Fruit fly (Drosophila melanogaster) whole organism: ENCODE measurements around the gene RpL34a.
A peak's percentile ranks its signal among the peaks of the same experiment; 100 is the strongest.

Experiments
- CG8478 ChIP-seq: fragments of >200 bp; optimal IDR thresholded peaks from 2 replicates; lab custom pipeline; 2018; ENCODE audit warnings: inconsistent platforms
- Dll ChIP-seq: fragments of >200 bp; optimal IDR thresholded peaks from 2 replicates; lab custom pipeline; 2017
- EcR ChIP-seq, 2 experiments: fragments of >200 bp; optimal IDR thresholded peaks; 2 replicates each; lab custom pipeline; 2017; ENCODE audit warnings: missing biosample characterization in 2 of 2, missing genetic modification characterization in 2 of 2, missing genetic modification reagents in 2 of 2
- pan ChIP-seq: fragments of >200 bp; optimal IDR thresholded peaks from 2 replicates; lab custom pipeline; 2017
- psq ChIP-seq: fragments of >200 bp; optimal IDR thresholded peaks from 2 replicates; lab custom pipeline; 2017
- usp ChIP-seq: fragments of >200 bp; optimal IDR thresholded peaks from 2 replicates; lab custom pipeline; 2017; ENCODE audit warnings: missing biosample characterization, missing genetic modification characterization, mixed read lengths

The RpL34a gene

dm6 chr3R:26014262-26014833 is 44.7 kb downstream of the RpL34a start, which contains the start of gene Kaz-m1:
Gene Kaz-m1, plus strand, starts transcription at chr3R:26014721.
- TF ChIP-seq CG8478 (lab: Kevin White, UChicago) (no peak), EcR (GFP tag; optimal IDR thresholded peaks at IDR 0.05; lab: Kevin White, UChicago) (no peak), Dll (lab: Kevin White, UChicago) (no peak), usp (no peak), psq (lab: Kevin White, UChicago) (no peak), pan (lab: Kevin White, UChicago) (no peak)

dm6 chr3R:26013664-26013948 is 45.5 kb downstream of the RpL34a start:
- TF ChIP-seq usp (no peak), pan (lab: Kevin White, UChicago) (no peak)

dm6 chr3R:26012801-26013663 is 46.0 kb downstream of the RpL34a start:
- TF ChIP-seq usp: no peak
- TF ChIP-seq psq (lab: Kevin White, UChicago): no peak
- TF ChIP-seq EcR (GFP tag; optimal IDR thresholded peaks at IDR 0.05; lab: Kevin White, UChicago): peak in 1 of 2 experiments; percentile 30
- TF ChIP-seq pan (lab: Kevin White, UChicago): no peak
- no peak for TF ChIP-seq CG8478 (lab: Kevin White, UChicago)
- no peak for TF ChIP-seq Dll (lab: Kevin White, UChicago)

dm6 chr3R:26012288-26012687 is 46.8 kb downstream of the RpL34a start:
- no peak for TF ChIP-seq pan (lab: Kevin White, UChicago)
- TF ChIP-seq psq (lab: Kevin White, UChicago): no peak
- no peak for TF ChIP-seq CG8478 (lab: Kevin White, UChicago)
- no peak for TF ChIP-seq EcR (GFP tag; optimal IDR thresholded peaks at IDR 0.05; lab: Kevin White, UChicago)
- TF ChIP-seq Dll (lab: Kevin White, UChicago): no peak
- no peak for TF ChIP-seq usp

- TF ChIP-seq psq (lab: Kevin White, UChicago) (no peak), EcR (GFP tag; optimal IDR thresholded peaks at IDR 0.05; lab: Kevin White, UChicago) (no peak), CG8478 (lab: Kevin White, UChicago) (no peak), Dll (lab: Kevin White, UChicago) (no peak), usp (no peak), pan (lab: Kevin White, UChicago) (no peak)
These were observed 47.5 kb downstream of the RpL34a start for dm6 chr3R:26011542-26011941.

- TF ChIP-seq pan (lab: Kevin White, UChicago) (no peak), psq (lab: Kevin White, UChicago) (no peak), usp (no peak), CG8478 (lab: Kevin White, UChicago) (no peak), EcR (GFP tag; optimal IDR thresholded peaks at IDR 0.05; lab: Kevin White, UChicago) (no peak), Dll (lab: Kevin White, UChicago) (no peak)
These were observed 48.4 kb downstream of the RpL34a start for dm6 chr3R:26010628-26011027.

- TF ChIP-seq EcR (GFP tag; optimal IDR thresholded peaks at IDR 0.05; lab: Kevin White, UChicago): no peak
- TF ChIP-seq Dll (lab: Kevin White, UChicago): no peak
- no peak for TF ChIP-seq CG8478 (lab: Kevin White, UChicago)
- TF ChIP-seq usp: no peak
- TF ChIP-seq pan (lab: Kevin White, UChicago): no peak
- no peak for TF ChIP-seq psq (lab: Kevin White, UChicago)
These were observed 49.2 kb downstream of the RpL34a start for dm6 chr3R:26009766-26010414.

dm6 chr3R:26008892-26009539 is 50.1 kb downstream of the RpL34a start:
- TF ChIP-seq Dll (lab: Kevin White, UChicago) (no peak), pan (lab: Kevin White, UChicago) (no peak), psq (lab: Kevin White, UChicago) (no peak), EcR (GFP tag; optimal IDR thresholded peaks at IDR 0.05; lab: Kevin White, UChicago) (peak in 1 of 2 experiments; percentile 37), usp (no peak), CG8478 (lab: Kevin White, UChicago) (no peak)
